Worm (Caenorhabditis elegans) whole organism, L2 larva: ENCODE results near the gene nob-1.

ENCODE experiments used
- F13H6.1 ChIP-seq: sonication (generic microtip); optimal IDR thresholded peaks from 2 replicates; lab custom pipeline; 2016; ENCODE audit warnings: missing genetic modification characterization, missing compliant biosample characterization
- ceh-82 ChIP-seq: fragments of 150-350 bp; optimal IDR thresholded peaks from 2 replicates; lab custom pipeline; 2014; ENCODE audit warnings: missing biosample characterization, missing genetic modification characterization
- lsy-2 ChIP-seq, 2 experiments: fragments of 150-350 bp in 1 of 2; sonication (generic microtip) in 1 of 2; optimal IDR thresholded peaks; 2 replicates each; lab custom pipeline; 2014 to 2017; ENCODE audit warnings: missing biosample characterization in 2 of 2, missing genetic modification characterization in 2 of 2
- nhr-10 ChIP-seq: sonication (generic microtip); optimal IDR thresholded peaks from 2 replicates; lab custom pipeline; 2017; ENCODE audit warnings: missing biosample characterization, missing genetic modification characterization
- nhr-11 ChIP-seq: fragments of 150-350 bp; optimal IDR thresholded peaks from 2 replicates; lab custom pipeline; 2014; ENCODE audit warnings: missing biosample characterization, missing genetic modification characterization
- nhr-25 ChIP-seq: fragments of 150-350 bp; sonication (generic microtip); optimal IDR thresholded peaks from 3 replicates; lab custom pipeline; 2014; ENCODE audit warnings: missing biosample characterization, missing genetic modification characterization
- ztf-4 ChIP-seq: fragments of 150-350 bp; optimal IDR thresholded peaks from 2 replicates; lab custom pipeline; 2014; ENCODE audit warnings: missing biosample characterization, missing genetic modification characterization

DNA sequence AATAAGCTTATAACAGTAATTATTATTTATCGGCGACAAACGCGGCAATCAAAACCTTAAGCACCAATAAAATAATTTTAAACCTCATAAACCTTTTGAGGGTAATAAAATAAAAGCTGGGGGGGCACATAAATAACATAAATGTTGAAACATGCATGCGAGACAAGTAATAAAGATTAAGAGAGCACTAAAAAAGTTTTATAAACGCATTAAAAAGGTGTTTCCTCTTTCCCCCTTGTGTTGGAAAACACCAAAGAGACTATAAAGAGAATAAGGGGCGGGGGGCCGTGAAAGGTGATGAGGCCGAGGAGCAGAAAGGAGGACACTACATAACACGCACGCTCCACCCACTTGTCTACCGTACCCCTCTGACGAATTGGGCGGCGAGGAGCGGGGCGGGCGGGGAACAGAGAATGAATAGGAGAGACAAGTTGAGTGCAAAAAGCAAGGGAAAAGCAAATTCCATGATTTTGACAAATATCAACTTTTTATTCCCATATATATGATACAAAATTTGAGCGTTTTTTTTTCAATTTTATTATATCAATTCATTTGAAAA is 712 bp upstream of the nob-1 start:
- TF ChIP-seq ztf-4 (no peak), lsy-2 (tag; optimal IDR thresholded peaks at IDR 0.05; lab: Kevin White, UChicago) (peak in 1 of 2 experiments; percentile 69), F13H6.1 (tag; lab: Kevin White, UChicago) (peak; percentile 15), nhr-10 (tag; lab: Kevin White, UChicago) (no peak), ceh-82 (no peak), nhr-11 (no peak), nhr-25 (tag; lab: Kevin White, UChicago) (no peak)
